Fruit fly (Drosophila melanogaster): Measurements from ENCODE around the gene gammaSnap2.

gammaSnap2 gene

DNA sequence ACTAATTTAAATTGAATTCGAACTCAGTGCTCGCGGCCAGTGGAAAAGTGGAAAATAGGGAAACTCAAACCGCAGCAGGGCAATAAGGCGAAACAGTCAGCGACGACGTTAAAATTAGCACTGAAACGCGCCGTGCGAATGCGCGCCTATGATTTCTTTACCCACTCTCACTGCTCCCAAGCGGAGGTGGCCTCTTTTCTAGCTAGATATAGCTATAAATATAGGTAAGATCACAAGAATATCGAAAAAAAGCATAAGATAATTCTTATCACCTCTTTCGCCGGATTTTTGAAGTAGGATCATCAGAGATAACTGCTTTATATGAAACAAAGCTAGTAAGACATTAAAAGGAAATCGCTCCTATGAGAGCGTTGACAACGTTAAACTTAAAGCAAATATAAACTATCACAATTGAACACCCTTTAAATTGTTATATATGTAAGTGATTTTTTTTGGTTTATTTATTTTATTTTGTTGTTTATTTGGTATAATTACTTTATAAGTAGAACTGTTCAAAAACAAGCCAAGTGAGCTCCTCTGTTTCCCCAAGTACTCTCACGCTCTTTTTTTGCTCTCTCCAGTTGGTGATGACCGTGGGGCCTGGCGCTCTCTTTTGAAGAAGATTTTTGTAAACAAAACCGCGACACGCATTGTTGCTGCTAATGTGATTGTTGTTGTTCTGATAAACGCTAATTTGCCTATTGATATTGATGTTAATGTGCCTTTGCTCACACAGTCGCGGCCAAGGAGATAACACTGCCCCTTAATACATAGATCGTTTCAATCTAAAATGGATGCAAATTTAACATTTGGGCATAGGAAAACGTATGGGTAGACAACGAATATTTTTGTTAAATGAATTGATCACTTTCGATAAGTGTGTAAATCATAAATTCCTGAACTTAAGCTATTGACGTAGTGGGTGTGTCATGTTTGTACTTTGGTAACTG, 18.7 kb upstream of the gammaSnap2 start, which contains the start of gene tws (continued):
- TF ChIP-seq cwo (GFP tag; optimal IDR thresholded peaks at IDR 0.05) (peak; percentile 44), CG16863 (GFP tag; optimal IDR thresholded peaks at IDR 0.05) (peak; percentile 12), CG10959 (GFP tag; IDR thresholded peaks at IDR 0.05) (no peak), lilli (GFP tag; optimal IDR thresholded peaks at IDR 0.05) (peak; percentile 44), BEAF-32 (GFP tag; optimal IDR thresholded peaks at IDR 0.05) (no peak), CG4282 (GFP tag; optimal IDR thresholded peaks at IDR 0.05) (no peak), dimm (GFP tag; IDR thresholded peaks at IDR 0.05) (no peak), schlank (tag; optimal IDR thresholded peaks at IDR 0.05) (peak; percentile 57), CG33213 (GFP tag; optimal IDR thresholded peaks at IDR 0.05) (peak; percentile 19), salm (tag; optimal IDR thresholded peaks at IDR 0.05) (no peak), Fer2 (tag; optimal IDR thresholded peaks at IDR 0.05) (no peak), CG6791 (GFP tag; IDR thresholded peaks at IDR 0.05; ENCODE audit: partially characterized antibody) (0 out of 3 replicates have a peak, but pooled peaks have one; percentile 37), Scr (GFP tag; IDR thresholded peaks at IDR 0.05; ENCODE audit: partially characterized antibody) (no peak), Rfx (GFP tag; IDR thresholded peaks at IDR 0.05) (peak; percentile 78), HLHmδ (GFP tag; optimal IDR thresholded peaks at IDR 0.05) (no peak), usp (GFP tag; optimal IDR thresholded peaks at IDR 0.05) (no peak), vvl (GFP tag; IDR thresholded peaks at IDR 0.05) (peak; percentile 87), Awh (GFP tag; IDR thresholded peaks at IDR 0.05) (peak; percentile 90), ase (GFP tag; IDR thresholded peaks at IDR 0.05) (no peak), Dll (GFP tag; IDR thresholded peaks at IDR 0.05; ENCODE audit: partially characterized antibody) (no peak), CG12236 (GFP tag; optimal IDR thresholded peaks at IDR 0.05) (peak; percentile 35), nerfin-1 (tag; optimal IDR thresholded peaks at IDR 0.05) (no peak), BtbVII (GFP tag; optimal IDR thresholded peaks at IDR 0.05) (peak; percentile 58), CG3065 (GFP tag; optimal IDR thresholded peaks at IDR 0.05) (no peak), Hmx (GFP tag; optimal IDR thresholded peaks at IDR 0.05) (no peak), B-H1 (GFP tag; IDR thresholded peaks at IDR 0.05) (no peak; the same call in 2 of the 3 replicates), CG12071 (GFP tag; optimal IDR thresholded peaks at IDR 0.05) (peak; percentile 81), CG3163 (GFP tag; optimal IDR thresholded peaks at IDR 0.05) (no peak), ewg (GFP tag; optimal IDR thresholded peaks at IDR 0.05) (peak; percentile 32), pum (GFP tag; optimal IDR thresholded peaks at IDR 0.05) (no peak), CG6689 (GFP tag; IDR thresholded peaks at IDR 0.05) (no peak), emc (GFP tag; optimal IDR thresholded peaks at IDR 0.05) (no peak), Dbx (GFP tag; IDR thresholded peaks at IDR 0.05) (0 out of 3 replicates have a peak, but pooled peaks have one; percentile 27), dpn (GFP tag; optimal IDR thresholded peaks at IDR 0.05) (peak in 1 of 2 experiments; percentile 48), CG10462 (GFP tag; optimal IDR thresholded peaks at IDR 0.05) (peak; percentile 25), CG6654 (GFP tag; optimal IDR thresholded peaks at IDR 0.05) (no peak), CG4617 (GFP tag; optimal IDR thresholded peaks at IDR 0.05; ENCODE audit: borderline replicate concordance) (no peak), PHDP (tag; optimal IDR thresholded peaks at IDR 0.05) (peak; percentile 70), CG10267 (tag; optimal IDR thresholded peaks at IDR 0.05) (peak; percentile 27), CG4707 (GFP tag; optimal IDR thresholded peaks at IDR 0.05) (peak; percentile 6), seq (GFP tag; IDR thresholded peaks at IDR 0.05) (peak; percentile 66), CG6813 (GFP tag; optimal IDR thresholded peaks at IDR 0.05) (no peak), CG7271 (tag; optimal IDR thresholded peaks at IDR 0.05) (no peak), CG8359 (GFP tag; optimal IDR thresholded peaks at IDR 0.05; ENCODE audit: borderline replicate concordance) (no peak), scrt (GFP tag; optimal IDR thresholded peaks at IDR 0.05) (peak; percentile 30), CG12391 (tag; optimal IDR thresholded peaks at IDR 0.05) (peak; percentile 29), Tbp (GFP tag; optimal IDR thresholded peaks at IDR 0.05) (no peak), zf30C (GFP tag; optimal IDR thresholded peaks at IDR 0.05) (no peak)

All from whole organism, embryonic.